Worm (Caenorhabditis elegans): ENCODE data around the gene Y116A8C.37.

- TF ChIP-seq unc-62 (GFP tag; optimal IDR thresholded peaks at IDR 0.05) = no peak
- TF ChIP-seq zip-8 (tag; optimal IDR thresholded peaks at IDR 0.05) = no peak
- no peak for TF ChIP-seq nhr-237 (tag; optimal IDR thresholded peaks at IDR 0.05)
- TF ChIP-seq ces-1 (GFP tag; optimal IDR thresholded peaks at IDR 0.05) = no peak
- TF ChIP-seq lin-13 (tag; optimal IDR thresholded peaks at IDR 0.05) = no peak
- TF ChIP-seq blmp-1 (tag; optimal IDR thresholded peaks at IDR 0.05) = no peak
- TF ChIP-seq mep-1 (tag; optimal IDR thresholded peaks at IDR 0.05) = no peak
- TF ChIP-seq flh-1 (GFP tag; optimal IDR thresholded peaks at IDR 0.05) = no peak
- no peak for TF ChIP-seq snpc-4 (tag; optimal IDR thresholded peaks at IDR 0.05)
- TF ChIP-seq mab-5 (tag; optimal IDR thresholded peaks at IDR 0.05) = no peak
- no peak for TF ChIP-seq pha-4 (tag; optimal IDR thresholded peaks at IDR 0.05)
- TF ChIP-seq M03D4.4 (tag; optimal IDR thresholded peaks at IDR 0.05) = no peak
- TF ChIP-seq unc-39 (tag; optimal IDR thresholded peaks at IDR 0.05) = no peak
Measured at ce11 chrIV:17116345-17116744, 14.6 kb downstream of the Y116A8C.37 start, which contains the start of gene cyn-13.
